Worm (Caenorhabditis elegans) whole organism, mixed stage, embryonic: Measurements from ENCODE around the gene T11B7.2.

Experiments used
- ceh-39 ChIP-seq: fragments of 150-350 bp; optimal IDR thresholded peaks from 2 replicates; lab custom pipeline; 2014; ENCODE audit warnings: missing biosample characterization, missing genetic modification characterization
- ces-1 ChIP-seq: fragments of 150-350 bp; optimal IDR thresholded peaks from 2 replicates; lab custom pipeline; 2014; ENCODE audit warnings: missing biosample characterization, missing genetic modification reagents, missing genetic modification characterization
- ham-2 ChIP-seq: fragments of 200-800 bp; sonication (Bioruptor generic); optimal IDR thresholded peaks from 2 replicates; lab custom pipeline; 2018; ENCODE audit warnings: mild to moderate bottlenecking, missing genetic modification characterization, missing compliant biosample characterization
- tbx-8 ChIP-seq: fragments of 200-800 bp; sonication (Bioruptor generic); optimal IDR thresholded peaks from 2 replicates; lab custom pipeline; 2018; ENCODE audit warnings: mild to moderate bottlenecking, missing genetic modification characterization, moderate library complexity, missing compliant biosample characterization
- ztf-11 ChIP-seq: fragments of 150-350 bp; optimal IDR thresholded peaks from 2 replicates; lab custom pipeline; 2014; ENCODE audit warnings: missing biosample characterization, missing genetic modification characterization

DNA sequence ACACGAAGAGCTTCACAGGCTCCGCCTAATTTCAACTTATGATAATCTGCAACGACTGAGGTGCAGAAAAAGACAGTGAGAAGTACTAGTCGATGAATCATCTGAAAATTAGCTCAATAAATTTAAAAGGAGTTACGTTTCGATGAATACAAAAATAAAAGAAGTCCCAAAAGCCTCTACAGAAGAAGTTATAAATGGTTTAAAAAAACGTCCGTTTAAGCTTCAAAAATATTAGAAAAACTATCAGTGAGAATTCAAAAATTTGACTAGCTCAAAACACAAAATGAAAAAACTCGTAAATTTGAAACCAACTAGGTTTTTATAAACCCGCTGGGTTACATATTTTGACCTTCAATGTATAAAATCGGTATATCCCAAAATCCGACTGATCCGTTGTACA, 11.6 kb upstream of the T11B7.2 start, which contains the start of gene T11B7.5:
- TF ChIP-seq ceh-39 (tag; lab: Kevin White, UChicago) = no peak
- no peak for TF ChIP-seq ces-1
- no peak for TF ChIP-seq tbx-8 (GFP tag; lab: Kevin White, UChicago)
- no peak for TF ChIP-seq ham-2 (GFP tag; lab: Kevin White, UChicago)
- no peak for TF ChIP-seq ztf-11 (tag; lab: Kevin White, UChicago)
